Worm (Caenorhabditis elegans) whole organism, L3 larva: Measurements from ENCODE around the gene R02E12.5.

Experiments used
- mdl-1 ChIP-seq: fragments of 150-350 bp; optimal IDR thresholded peaks from 2 replicates; lab custom pipeline; 2014; ENCODE audit warnings: missing biosample characterization, missing genetic modification characterization
- nfya-1 ChIP-seq: sonication (generic microtip); optimal IDR thresholded peaks from 2 replicates; lab custom pipeline; 2017; ENCODE audit warnings: missing genetic modification characterization, mild to moderate bottlenecking, missing compliant biosample characterization, antibody characterized with exemption, moderate library complexity; ENCODE audit not compliant: insufficient read depth
- nhr-28 ChIP-seq: fragments of 150-350 bp; optimal IDR thresholded peaks from 2 replicates; lab custom pipeline; 2014; ENCODE audit warnings: missing biosample characterization, missing genetic modification characterization
- pqm-1 ChIP-seq: fragments of 150-350 bp; optimal IDR thresholded peaks from 2 replicates; lab custom pipeline; 2017; ENCODE audit warnings: missing biosample characterization, missing genetic modification characterization, inconsistent platforms
- tbx-2 ChIP-seq: sonication (generic microtip); optimal IDR thresholded peaks from 2 replicates; lab custom pipeline; 2016; ENCODE audit warnings: mild to moderate bottlenecking, missing genetic modification characterization, missing compliant biosample characterization

ce11 chrX:3994418-3994817 lies 2.7 kb upstream of the R02E12.5 start:
- TF ChIP-seq mdl-1 (tag; lab: Kevin White, UChicago) (no peak), pqm-1 (tag; lab: Kevin White, UChicago) (no peak), tbx-2 (tag; lab: Kevin White, UChicago) (no peak), nfya-1 (tag; lab: Kevin White, UChicago) (no peak), nhr-28 (tag; lab: Kevin White, UChicago) (no peak)
